Fruit fly (Drosophila melanogaster): ENCODE results near the gene CG8852.
A peak's percentile ranks its signal among the peaks of the same experiment; 100 is the strongest.

CG8852 gene

DNA sequence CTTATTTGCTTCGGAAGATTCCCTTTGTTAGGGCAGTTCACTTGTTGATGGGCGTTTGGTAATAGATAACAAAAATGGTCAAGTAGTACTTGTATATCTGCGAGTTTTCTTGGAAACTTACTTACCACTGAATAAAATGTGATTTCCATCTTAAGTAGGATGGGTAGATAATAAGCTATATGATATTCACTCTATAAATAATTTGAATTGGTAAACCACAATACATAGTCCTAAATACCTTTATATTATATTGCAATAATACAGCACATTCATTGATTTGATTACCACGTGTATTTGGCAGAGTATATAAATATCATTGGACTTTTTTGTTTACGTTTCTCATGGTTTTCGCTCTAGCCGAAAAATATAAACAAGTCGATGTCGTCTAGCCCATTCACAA is 49.0 kb upstream of the CG8852 start (continued):
- TF ChIP-seq slbo (GFP tag; IDR thresholded peaks at IDR 0.05) (peak; percentile 71), dimm (GFP tag; IDR thresholded peaks at IDR 0.05) (no peak), Dek (tag; optimal IDR thresholded peaks at IDR 0.05) (peak; percentile 77), ap (GFP tag; IDR thresholded peaks at IDR 0.05) (no peak), CG2712 (tag; optimal IDR thresholded peaks at IDR 0.05) (peak; percentile 66), Hey (tag; optimal IDR thresholded peaks at IDR 0.05) (no peak), CG17612 (GFP tag; IDR thresholded peaks at IDR 0.05) (no peak), exex (tag; optimal IDR thresholded peaks at IDR 0.05) (peak; percentile 25), CG12391 (tag; optimal IDR thresholded peaks at IDR 0.05) (peak; percentile 74), C15 (GFP tag; IDR thresholded peaks at IDR 0.05) (no peak), Hand (GFP tag; optimal IDR thresholded peaks at IDR 0.05) (peak; percentile 5), lab (GFP tag; optimal IDR thresholded peaks at IDR 0.05) (peak; percentile 70), CG11723 (GFP tag; optimal IDR thresholded peaks at IDR 0.05) (peak; percentile 37), CG8290 (GFP tag; optimal IDR thresholded peaks at IDR 0.05) (no peak), CG8290 (tag; optimal IDR thresholded peaks at IDR 0.05) (peak in 1 of 2 experiments; percentile 35), CG6813 (GFP tag; optimal IDR thresholded peaks at IDR 0.05) (peak; percentile 30), CG1233 (GFP tag; optimal IDR thresholded peaks at IDR 0.05) (peak; percentile 73), E2f1 (GFP tag; IDR thresholded peaks at IDR 0.05) (0 out of 2 replicates have a peak, but pooled peaks have one; percentile 54), CG31365 (tag; optimal IDR thresholded peaks at IDR 0.05) (no peak), lola (GFP tag; optimal IDR thresholded peaks at IDR 0.05) (peak in 1 of 3 experiments; percentile 7), CG6765 (GFP tag; optimal IDR thresholded peaks at IDR 0.05) (peak; percentile 65), CG7839 (tag; optimal IDR thresholded peaks at IDR 0.05) (peak; percentile 81), CG13624 (GFP tag; optimal IDR thresholded peaks at IDR 0.05) (peak; percentile 23), CG4820 (GFP tag; optimal IDR thresholded peaks at IDR 0.05) (peak; percentile 9), gem (tag; optimal IDR thresholded peaks at IDR 0.05) (peak; percentile 82), Elba2 (GFP tag; optimal IDR thresholded peaks at IDR 0.05) (no peak), dmrt99B (tag; optimal IDR thresholded peaks at IDR 0.05) (peak; percentile 78), Sox100B (GFP tag; optimal IDR thresholded peaks at IDR 0.05) (peak; percentile 77), onecut (GFP tag; IDR thresholded peaks at IDR 0.05) (peak; percentile 20; the same call in 1 of the 2 replicates), CG14667 (GFP tag; IDR thresholded peaks at IDR 0.05) (peak; percentile 38), tgo (GFP tag; IDR thresholded peaks at IDR 0.05) (peak; percentile 73; the same call in 2 of the 3 replicates), otp (GFP tag; IDR thresholded peaks at IDR 0.05) (no peak), esg (GFP tag; conservative IDR thresholded peaks at IDR 0.05) (peak; percentile 59), Sry-β (GFP tag; optimal IDR thresholded peaks at IDR 0.05) (no peak), CG9932 (GFP tag; IDR thresholded peaks at IDR 0.05) (peak; percentile 65), pum (GFP tag; optimal IDR thresholded peaks at IDR 0.05) (peak; percentile 11), Bteb2 (GFP tag; optimal IDR thresholded peaks at IDR 0.05) (peak; percentile 18), CG30431 (GFP tag; optimal IDR thresholded peaks at IDR 0.05) (peak; percentile 12), CG7745 (tag; optimal IDR thresholded peaks at IDR 0.05) (no peak), chif (GFP tag; optimal IDR thresholded peaks at IDR 0.05) (peak; percentile 25 to 34), Hsf (GFP tag; optimal IDR thresholded peaks at IDR 0.05) (peak; percentile 70), CG1603 (tag; optimal IDR thresholded peaks at IDR 0.05) (peak; percentile 51), CG15011 (GFP tag; optimal IDR thresholded peaks at IDR 0.05) (peak; percentile 26), Lhr (GFP tag; optimal IDR thresholded peaks at IDR 0.05) (no peak), maf-S (GFP tag; optimal IDR thresholded peaks at IDR 0.05) (peak; percentile 27), CG6683 (GFP tag; optimal IDR thresholded peaks at IDR 0.05) (peak; percentile 15), CG34422 (GFP tag; IDR thresholded peaks at IDR 0.05) (peak; percentile 81), CG14441 (GFP tag; IDR thresholded peaks at IDR 0.05) (0 out of 2 replicates have a peak, but pooled peaks have one; percentile 54), CG12104 (GFP tag; optimal IDR thresholded peaks at IDR 0.05) (peak; percentile 62), HHEX (GFP tag; optimal IDR thresholded peaks at IDR 0.05) (peak; percentile 76), tna (GFP tag; IDR thresholded peaks at IDR 0.05; ENCODE audit: partially characterized antibody) (no peak)

Measured in whole organism, embryonic.